Fruit fly (Drosophila melanogaster) whole organism, prepupa: ENCODE measurements around the gene CG15571.

ENCODE experiments used
- Blimp-1 ChIP-seq: fragments of 200-800 bp; sonication (Bioruptor generic); optimal IDR thresholded peaks from 3 replicates; lab custom pipeline; 2017; ENCODE audit warnings: missing biosample characterization, missing genetic modification characterization, mild to moderate bottlenecking, moderate library complexity, missing genetic modification reagents
- CG10669 ChIP-seq: fragments of 200-800 bp; sonication (Bioruptor generic); optimal IDR thresholded peaks from 3 replicates; lab custom pipeline; 2018; ENCODE audit warnings: missing biosample characterization, mild to moderate bottlenecking, missing genetic modification characterization, moderate library complexity
- CG11902 ChIP-seq: fragments of 200-800 bp; sonication (Bioruptor generic); optimal IDR thresholded peaks from 3 replicates; lab custom pipeline; 2016; ENCODE audit warnings: missing biosample characterization, missing genetic modification characterization
- CG1621 ChIP-seq: fragments of 200-800 bp; sonication (Bioruptor generic); optimal IDR thresholded peaks from 3 replicates; lab custom pipeline; 2018; ENCODE audit warnings: missing biosample characterization, mild to moderate bottlenecking, missing genetic modification characterization
- CG3032 ChIP-seq: fragments of 200-800 bp; optimal IDR thresholded peaks from 2 replicates; lab custom pipeline; 2019; ENCODE audit warnings: missing biosample characterization, mild to moderate bottlenecking, missing genetic modification characterization, moderate library complexity
- CG31627 ChIP-seq: fragments of 200-800 bp; sonication (Bioruptor generic); optimal IDR thresholded peaks from 3 replicates; lab custom pipeline; 2016; ENCODE audit warnings: missing biosample characterization, missing genetic modification characterization
- CG32006 ChIP-seq: fragments of 200-800 bp; sonication (Bioruptor generic); optimal IDR thresholded peaks from 3 replicates; lab custom pipeline; 2017; ENCODE audit warnings: missing biosample characterization, mild to moderate bottlenecking, missing genetic modification characterization
- CG34406 ChIP-seq: fragments of 200-800 bp; sonication (Bioruptor generic); optimal IDR thresholded peaks from 3 replicates; lab custom pipeline; 2016; ENCODE audit warnings: missing biosample characterization, missing genetic modification characterization
- CG3919 ChIP-seq: fragments of 200-800 bp; sonication (Bioruptor generic); optimal IDR thresholded peaks from 3 replicates; lab custom pipeline; 2016; ENCODE audit warnings: missing biosample characterization, missing genetic modification characterization
- CG4318 ChIP-seq: fragments of 200-800 bp; sonication (Bioruptor generic); optimal IDR thresholded peaks from 3 replicates; lab custom pipeline; 2017; ENCODE audit warnings: missing biosample characterization, mild to moderate bottlenecking, missing genetic modification characterization
- CG6163 ChIP-seq: fragments of 200-800 bp; sonication (Bioruptor generic); IDR thresholded peaks from 3 replicates; pipeline ENCODE4 v1.3.6; 2022; ENCODE audit warnings: missing biosample characterization, missing genetic modification characterization
- CG6276 ChIP-seq: fragments of 200-800 bp; sonication (Bioruptor generic); optimal IDR thresholded peaks from 2 replicates; lab custom pipeline; 2017; ENCODE audit warnings: missing biosample characterization, mild to moderate bottlenecking, missing genetic modification characterization
- CG6792 ChIP-seq: fragments of 200-800 bp; sonication (Bioruptor generic); optimal IDR thresholded peaks from 3 replicates; lab custom pipeline; 2016; ENCODE audit warnings: missing biosample characterization, missing genetic modification characterization
- CG6854 ChIP-seq: fragments of 200-800 bp; sonication (Bioruptor generic); optimal IDR thresholded peaks from 2 replicates; lab custom pipeline; 2017; ENCODE audit warnings: missing biosample characterization, mild to moderate bottlenecking, missing genetic modification characterization
- CG7368 ChIP-seq: fragments of 200-800 bp; sonication (Bioruptor generic); optimal IDR thresholded peaks from 3 replicates; lab custom pipeline; 2016; ENCODE audit warnings: missing biosample characterization, missing genetic modification characterization
- CG8119 ChIP-seq: fragments of 200-800 bp; sonication (Bioruptor generic); IDR thresholded peaks from 3 replicates; pipeline ENCODE4 v1.3.6; 2022; ENCODE audit warnings: missing biosample characterization, missing genetic modification characterization
- CG8319 ChIP-seq: fragments of 200-800 bp; sonication (Bioruptor generic); optimal IDR thresholded peaks from 3 replicates; lab custom pipeline; 2016; ENCODE audit warnings: missing biosample characterization, missing genetic modification characterization
- CG8632 ChIP-seq: fragments of 200-800 bp; sonication (Bioruptor generic); optimal IDR thresholded peaks from 3 replicates; lab custom pipeline; 2016; ENCODE audit warnings: missing biosample characterization, missing genetic modification characterization
- CG9139 ChIP-seq: fragments of 200-800 bp; sonication (Bioruptor generic); optimal IDR thresholded peaks from 3 replicates; lab custom pipeline; 2017; ENCODE audit warnings: missing biosample characterization, mild to moderate bottlenecking, missing genetic modification characterization
- Eip75B ChIP-seq: fragments of 200-800 bp; sonication (Bioruptor generic); optimal IDR thresholded peaks from 3 replicates; lab custom pipeline; 2016; ENCODE audit warnings: missing biosample characterization, missing genetic modification characterization
- Eip78C ChIP-seq: fragments of 200-800 bp; sonication (Bioruptor generic); peaks from one replicate; lab custom pipeline; 2016; ENCODE audit warnings: missing biosample characterization, missing genetic modification characterization
- Ets21C ChIP-seq: fragments of 200-800 bp; sonication (Bioruptor generic); optimal IDR thresholded peaks from 3 replicates; lab custom pipeline; 2016; ENCODE audit warnings: missing biosample characterization, missing genetic modification characterization
- Ets96B ChIP-seq: fragments of 200-800 bp; optimal IDR thresholded peaks from 2 replicates; lab custom pipeline; 2019; ENCODE audit warnings: missing biosample characterization, mild to moderate bottlenecking, missing genetic modification characterization, moderate library complexity
- Hr38 ChIP-seq: sonication (Bioruptor generic); optimal IDR thresholded peaks from 2 replicates; lab custom pipeline; 2016; ENCODE audit warnings: missing biosample characterization, missing genetic modification characterization
- Hr39 ChIP-seq: fragments of 200-800 bp; sonication (Bioruptor generic); optimal IDR thresholded peaks from 2 replicates; lab custom pipeline; 2016; ENCODE audit warnings: missing biosample characterization, missing genetic modification characterization
- Hr4 ChIP-seq: fragments of 200-800 bp; sonication (Bioruptor generic); optimal IDR thresholded peaks from 3 replicates; lab custom pipeline; 2016; ENCODE audit warnings: missing biosample characterization, missing genetic modification characterization
- Lpt ChIP-seq: fragments of 200-800 bp; sonication (Bioruptor generic); optimal IDR thresholded peaks from 3 replicates; lab custom pipeline; 2016; ENCODE audit warnings: missing biosample characterization, missing genetic modification characterization
- Met ChIP-seq: fragments of 200-800 bp; sonication (Bioruptor generic); optimal IDR thresholded peaks from 3 replicates; lab custom pipeline; 2016; ENCODE audit warnings: missing biosample characterization, missing genetic modification characterization
- Smox ChIP-seq: fragments of 200-800 bp; sonication (Bioruptor generic); optimal IDR thresholded peaks from 3 replicates; lab custom pipeline; 2016; ENCODE audit warnings: missing biosample characterization, missing genetic modification characterization
- Sox102F ChIP-seq: fragments of 200-800 bp; sonication (Bioruptor generic); optimal IDR thresholded peaks from 2 replicates; lab custom pipeline; 2016; ENCODE audit warnings: missing biosample characterization, mild to moderate bottlenecking, missing genetic modification characterization
- Sox14 ChIP-seq: fragments of 200-800 bp; sonication (Bioruptor generic); optimal IDR thresholded peaks from 3 replicates; lab custom pipeline; 2016; ENCODE audit warnings: missing biosample characterization, missing genetic modification characterization
- Sox15 ChIP-seq: fragments of 200-800 bp; sonication (Bioruptor generic); optimal IDR thresholded peaks from 3 replicates; lab custom pipeline; 2016; ENCODE audit warnings: missing biosample characterization, missing genetic modification characterization
- achi ChIP-seq: fragments of 200-800 bp; sonication (Bioruptor generic); optimal IDR thresholded peaks from 3 replicates; lab custom pipeline; 2016; ENCODE audit warnings: missing biosample characterization, missing genetic modification characterization
- acj6 ChIP-seq: fragments of 200-800 bp; sonication (Bioruptor generic); optimal IDR thresholded peaks from 3 replicates; lab custom pipeline; 2016; ENCODE audit warnings: missing biosample characterization, missing genetic modification characterization
- cyc ChIP-seq: fragments of 200-800 bp; sonication (Bioruptor generic); optimal IDR thresholded peaks from 3 replicates; lab custom pipeline; 2016; ENCODE audit warnings: missing biosample characterization, missing genetic modification characterization
- dac ChIP-seq: fragments of 200-800 bp; sonication (Bioruptor generic); optimal IDR thresholded peaks from 2 replicates; lab custom pipeline; 2017; ENCODE audit warnings: missing biosample characterization, mild to moderate bottlenecking, missing genetic modification characterization
- dsx ChIP-seq: fragments of 200-800 bp; optimal IDR thresholded peaks from 3 replicates; lab custom pipeline; 2019; ENCODE audit warnings: missing biosample characterization, mild to moderate bottlenecking, missing genetic modification characterization, moderate library complexity; ENCODE audit not compliant: poor library complexity, severe bottlenecking
- eg ChIP-seq: fragments of 200-800 bp; sonication (Bioruptor generic); IDR thresholded peaks from 3 replicates; pipeline ENCODE4 v1.3.6; 2022; ENCODE audit warnings: missing biosample characterization, missing genetic modification characterization
- esn ChIP-seq: fragments of 200-800 bp; sonication (Bioruptor generic); optimal IDR thresholded peaks from 2 replicates; lab custom pipeline; 2016; ENCODE audit warnings: missing biosample characterization, mild to moderate bottlenecking, missing genetic modification characterization, moderate library complexity
- fd59A ChIP-seq: fragments of 200-800 bp; sonication (Bioruptor generic); optimal IDR thresholded peaks from 2 replicates; lab custom pipeline; 2017; ENCODE audit warnings: missing biosample characterization, mild to moderate bottlenecking, missing genetic modification characterization, missing genetic modification reagents
- fd85E ChIP-seq: fragments of 200-800 bp; sonication (Bioruptor generic); optimal IDR thresholded peaks from 3 replicates; lab custom pipeline; 2016; ENCODE audit warnings: missing biosample characterization, missing genetic modification characterization
- fkh ChIP-seq: fragments of 200-800 bp; sonication (Bioruptor generic); optimal IDR thresholded peaks from 3 replicates; lab custom pipeline; 2017; ENCODE audit warnings: missing biosample characterization, mild to moderate bottlenecking, missing genetic modification characterization, moderate library complexity
- lz ChIP-seq: fragments of 200-800 bp; sonication (Bioruptor generic); optimal IDR thresholded peaks from 3 replicates; lab custom pipeline; 2016; ENCODE audit warnings: missing biosample characterization, missing genetic modification characterization
- net ChIP-seq: fragments of 200-800 bp; sonication (Bioruptor generic); optimal IDR thresholded peaks from 3 replicates; lab custom pipeline; 2016; ENCODE audit warnings: missing biosample characterization, missing genetic modification characterization
- pdm3 ChIP-seq: fragments of 200-800 bp; sonication (Bioruptor generic); optimal IDR thresholded peaks from 3 replicates; lab custom pipeline; 2016; ENCODE audit warnings: missing biosample characterization, missing genetic modification characterization
- spab ChIP-seq: fragments of 200-800 bp; sonication (Bioruptor generic); optimal IDR thresholded peaks from 2 replicates; lab custom pipeline; 2017; ENCODE audit warnings: missing biosample characterization, mild to moderate bottlenecking, missing genetic modification characterization, missing genetic modification reagents
- ss ChIP-seq, 2 experiments: fragments of 200-800 bp; sonication (Bioruptor generic); optimal IDR thresholded peaks; 2 replicates in 1 of 2; 3 replicates in 1 of 2; lab custom pipeline; 2017 to 2018; ENCODE audit warnings: mild to moderate bottlenecking in 2 of 2, missing biosample characterization in 2 of 2, missing genetic modification characterization in 2 of 2, moderate library complexity in 1 of 2
- svp ChIP-seq: fragments of 200-800 bp; sonication (Bioruptor generic); peaks from one replicate; lab custom pipeline; 2016; ENCODE audit warnings: missing biosample characterization, missing genetic modification characterization
- topi ChIP-seq: fragments of 200-800 bp; sonication (Bioruptor generic); optimal IDR thresholded peaks from 3 replicates; lab custom pipeline; 2016; ENCODE audit warnings: missing biosample characterization, missing genetic modification characterization
- vri ChIP-seq: fragments of 200-800 bp; sonication (Bioruptor generic); optimal IDR thresholded peaks from 3 replicates; lab custom pipeline; 2016; ENCODE audit warnings: missing biosample characterization, mild to moderate bottlenecking, missing genetic modification characterization

Gene CG15571

DNA sequence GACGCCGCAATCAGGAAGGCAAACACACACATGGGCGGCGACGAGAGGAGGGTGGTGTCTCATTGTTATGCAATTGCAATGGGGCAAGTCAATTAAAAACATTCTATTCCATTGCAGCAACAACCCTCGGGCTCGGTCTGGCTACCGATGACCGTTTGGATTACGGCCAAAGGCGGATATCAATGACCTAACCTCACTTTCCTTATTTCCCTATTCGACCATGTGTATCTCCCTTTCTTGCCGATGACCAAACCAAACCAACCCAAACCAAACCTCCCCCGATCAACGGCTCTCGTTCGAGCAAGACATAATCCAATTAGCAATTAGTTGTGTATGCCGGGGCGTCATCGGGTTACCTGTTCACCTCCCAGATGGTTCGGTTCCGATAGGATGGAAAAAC lies 18.4 kb downstream of the CG15571 start:
- TF ChIP-seq CG6854 (no peak), Eip75B (GFP tag; lab: Kevin White, UChicago) (no peak), CG3919 (GFP tag; lab: Kevin White, UChicago) (no peak), Eip78C (GFP tag; lab: Kevin White, UChicago) (no peak), dac (GFP tag; lab: Kevin White, UChicago) (no peak), cyc (GFP tag; lab: Kevin White, UChicago) (no peak)

DNA sequence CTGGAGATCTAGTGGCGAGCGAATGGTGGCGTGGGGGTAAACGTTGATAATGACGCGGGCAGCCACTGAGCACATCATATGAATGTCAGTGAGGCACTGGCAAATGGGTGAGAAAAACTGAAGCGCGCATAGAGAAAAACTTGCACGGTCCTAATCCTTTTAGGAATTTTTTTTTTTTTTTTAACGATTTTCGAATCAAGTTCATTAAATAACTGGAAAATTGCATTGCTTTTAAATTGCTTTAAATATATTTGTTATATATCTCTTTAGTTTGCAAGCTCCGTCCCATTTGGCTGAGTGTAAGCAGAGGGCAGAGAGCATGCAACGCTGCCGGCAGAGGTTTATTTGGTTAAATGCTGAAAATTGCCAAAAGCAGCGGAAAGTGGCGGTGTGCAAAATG lies 19.7 kb downstream of the CG15571 start:
- TF ChIP-seq Ets96B (tag; lab: Kevin White, UChicago) (peak; percentile 70), ss (GFP tag; optimal IDR thresholded peaks at IDR 0.05; lab: Kevin White, UChicago) (peak; percentile 27 to 38), Hr39 (GFP tag; lab: Kevin White, UChicago) (peak; percentile 57), CG11902 (GFP tag; lab: Kevin White, UChicago) (peak; percentile 47), CG32006 (GFP tag; lab: Kevin White, UChicago) (peak; percentile 72), CG4318 (GFP tag; lab: Kevin White, UChicago) (peak; percentile 56), fd85E (GFP tag; lab: Kevin White, UChicago) (no peak), Sox102F (GFP tag; lab: Kevin White, UChicago) (peak; percentile 43), pdm3 (GFP tag; lab: Kevin White, UChicago) (peak; percentile 77), Eip75B (GFP tag; lab: Kevin White, UChicago) (peak; percentile 66), CG1621 (tag; lab: Kevin White, UChicago) (peak; percentile 14), esn (GFP tag; lab: Kevin White, UChicago) (peak; percentile 66), CG6276 (GFP tag; lab: Kevin White, UChicago) (peak; percentile 17), Eip78C (GFP tag; lab: Kevin White, UChicago) (peak; percentile 80), CG6163 (GFP tag; lab: Robert Waterston, UW) (peak; percentile 80), CG3919 (GFP tag; lab: Kevin White, UChicago) (peak; percentile 79), CG3032 (tag; lab: Kevin White, UChicago) (peak; percentile 73), CG9139 (GFP tag; lab: Kevin White, UChicago) (peak; percentile 44), topi (peak; percentile 67), CG34406 (GFP tag; lab: Kevin White, UChicago) (peak; percentile 70), fkh (GFP tag; lab: Kevin White, UChicago) (no peak), CG31627 (GFP tag; lab: Kevin White, UChicago) (peak; percentile 50), Hr4 (peak; percentile 71), net (GFP tag; lab: Kevin White, UChicago) (peak; percentile 67), Sox15 (GFP tag; lab: Kevin White, UChicago) (peak; percentile 34), achi (GFP tag; lab: Kevin White, UChicago) (peak; percentile 75), fd59A (peak; percentile 70), acj6 (GFP tag; lab: Kevin White, UChicago) (peak; percentile 80), Smox (GFP tag; lab: Kevin White, UChicago) (peak; percentile 44), Ets21C (GFP tag; lab: Kevin White, UChicago) (peak; percentile 21), eg (GFP tag; lab: Robert Waterston, UW) (peak; percentile 81), dsx (GFP tag; lab: Kevin White, UChicago) (peak; percentile 44), Blimp-1 (no peak), spab (GFP tag; lab: Kevin White, UChicago) (peak; percentile 60), CG7368 (GFP tag; lab: Kevin White, UChicago) (peak; percentile 36), CG8319 (GFP tag; lab: Kevin White, UChicago) (peak; percentile 52), Hr38 (GFP tag; lab: Kevin White, UChicago) (no peak), Lpt (GFP tag; lab: Kevin White, UChicago) (peak; percentile 50), CG6792 (GFP tag; lab: Kevin White, UChicago) (peak; percentile 65), Met (GFP tag; lab: Kevin White, UChicago) (peak; percentile 67), Sox14 (GFP tag; lab: Kevin White, UChicago) (peak; percentile 66), CG8632 (peak; percentile 69), vri (GFP tag; lab: Kevin White, UChicago) (peak; percentile 30), CG10669 (GFP tag; lab: Kevin White, UChicago) (peak; percentile 64), lz (GFP tag; lab: Kevin White, UChicago) (peak; percentile 61), svp (GFP tag; lab: Kevin White, UChicago) (peak; percentile 78), CG8119 (GFP tag; lab: Robert Waterston, UW) (peak; percentile 74)
